Worm (Caenorhabditis elegans) whole organism, late embryonic: ENCODE results near the gene ceh-87.
"Not testable (repeated sequence)": the region's sequence is repeated elsewhere in the genome, so short reads cannot be mapped to it uniquely, and the experiment has no call there.

ENCODE experiments used
- C08G9.2 ChIP-seq: sonication (generic microtip); optimal IDR thresholded peaks from 2 replicates; lab custom pipeline; 2016; ENCODE audit warnings: mild to moderate bottlenecking, missing genetic modification characterization, moderate library complexity, missing compliant biosample characterization
- C38D4.7 ChIP-seq: fragments of 200-800 bp; sonication (Bioruptor generic); optimal IDR thresholded peaks from 2 replicates; lab custom pipeline; 2018; ENCODE audit warnings: mild to moderate bottlenecking, missing genetic modification characterization, moderate library complexity, missing compliant biosample characterization
- K02D7.2 ChIP-seq: sonication (generic microtip); optimal IDR thresholded peaks from 2 replicates; lab custom pipeline; 2017; ENCODE audit warnings: mild to moderate bottlenecking, missing genetic modification characterization, missing compliant biosample characterization
- T23F11.4 ChIP-seq: fragments of 200-800 bp; sonication (Bioruptor generic); optimal IDR thresholded peaks from 2 replicates; lab custom pipeline; 2018; ENCODE audit warnings: mild to moderate bottlenecking, missing genetic modification characterization, missing compliant biosample characterization
- Y22D7AL.16 ChIP-seq: sonication (generic microtip); optimal IDR thresholded peaks from 2 replicates; lab custom pipeline; 2016; ENCODE audit warnings: missing genetic modification characterization, missing compliant biosample characterization
- ceh-14 ChIP-seq: sonication (generic microtip); optimal IDR thresholded peaks from 2 replicates; lab custom pipeline; 2016; ENCODE audit warnings: missing genotype, missing genetic modification characterization, missing compliant biosample characterization
- ceh-18 ChIP-seq: sonication (generic microtip); optimal IDR thresholded peaks from 2 replicates; lab custom pipeline; 2016; ENCODE audit warnings: missing genetic modification characterization, missing compliant biosample characterization
- ceh-2 ChIP-seq: sonication (generic microtip); optimal IDR thresholded peaks from 2 replicates; lab custom pipeline; 2016; ENCODE audit warnings: missing genotype, missing genetic modification characterization, missing compliant biosample characterization
- ceh-31 ChIP-seq: sonication (generic microtip); optimal IDR thresholded peaks from 2 replicates; lab custom pipeline; 2016; ENCODE audit warnings: missing genetic modification characterization, missing compliant biosample characterization
- ceh-34 ChIP-seq: sonication (generic microtip); optimal IDR thresholded peaks from 2 replicates; lab custom pipeline; 2016; ENCODE audit warnings: mild to moderate bottlenecking, missing genetic modification characterization, missing compliant biosample characterization
- ceh-6 ChIP-seq: fragments of 200-800 bp; sonication (Bioruptor generic); optimal IDR thresholded peaks from 2 replicates; lab custom pipeline; 2018; ENCODE audit warnings: mild to moderate bottlenecking, missing genetic modification characterization, missing compliant biosample characterization
- ceh-9 ChIP-seq: sonication (generic microtip); optimal IDR thresholded peaks from 2 replicates; lab custom pipeline; 2016; ENCODE audit warnings: mild to moderate bottlenecking, missing genetic modification characterization, inconsistent platforms, missing compliant biosample characterization
- che-1 ChIP-seq: sonication (generic microtip); optimal IDR thresholded peaks from 2 replicates; lab custom pipeline; 2016; ENCODE audit warnings: mild to moderate bottlenecking, missing genetic modification characterization, missing compliant biosample characterization
- dve-1 ChIP-seq: sonication (generic microtip); optimal IDR thresholded peaks from 2 replicates; lab custom pipeline; 2017; ENCODE audit warnings: antibody characterized with exemption, mild to moderate bottlenecking, missing genetic modification characterization, missing compliant biosample characterization
- elt-2 ChIP-seq: sonication (generic microtip); optimal IDR thresholded peaks from 2 replicates; lab custom pipeline; 2016; ENCODE audit warnings: missing genetic modification reagents, missing genetic modification characterization, missing compliant biosample characterization
- elt-4 ChIP-seq: sonication (generic microtip); optimal IDR thresholded peaks from 2 replicates; lab custom pipeline; 2016; ENCODE audit warnings: missing genetic modification characterization, missing compliant biosample characterization
- ets-4 ChIP-seq: sonication (generic microtip); optimal IDR thresholded peaks from 2 replicates; lab custom pipeline; 2016; ENCODE audit warnings: missing genetic modification characterization, missing compliant biosample characterization
- eyg-1 ChIP-seq: sonication (generic microtip); optimal IDR thresholded peaks from 2 replicates; lab custom pipeline; 2016; ENCODE audit warnings: missing genotype, missing genetic modification characterization, missing compliant biosample characterization
- fkh-10 ChIP-seq: fragments of 150-350 bp; optimal IDR thresholded peaks from 2 replicates; lab custom pipeline; 2014; ENCODE audit warnings: missing biosample characterization, missing genetic modification reagents, missing genetic modification characterization
- fkh-6 ChIP-seq: sonication (generic microtip); optimal IDR thresholded peaks from 2 replicates; lab custom pipeline; 2016; ENCODE audit warnings: missing genetic modification characterization, missing compliant biosample characterization
- hlh-30 ChIP-seq: sonication (generic microtip); optimal IDR thresholded peaks from 2 replicates; lab custom pipeline; 2017; ENCODE audit warnings: antibody characterized with exemption, missing genetic modification characterization, missing compliant biosample characterization; ENCODE audit not compliant: insufficient read depth
- hlh-6 ChIP-seq: sonication (generic microtip); optimal IDR thresholded peaks from 2 replicates; lab custom pipeline; 2016; ENCODE audit warnings: missing genotype, missing genetic modification characterization, missing compliant biosample characterization
- hlh-8 ChIP-seq: sonication (generic microtip); optimal IDR thresholded peaks from 2 replicates; lab custom pipeline; 2016; ENCODE audit warnings: missing genotype, missing genetic modification characterization, missing compliant biosample characterization
- lin-11 ChIP-seq: fragments of 200-800 bp; sonication (Bioruptor generic); optimal IDR thresholded peaks from 2 replicates; lab custom pipeline; 2018; ENCODE audit warnings: mild to moderate bottlenecking, missing genetic modification characterization, missing compliant biosample characterization
- mec-3 ChIP-seq: sonication (generic microtip); optimal IDR thresholded peaks from 2 replicates; lab custom pipeline; 2016; ENCODE audit warnings: borderline replicate concordance, missing genetic modification characterization, missing compliant biosample characterization
- nhr-11 ChIP-seq: fragments of 150-350 bp; optimal IDR thresholded peaks from 2 replicates; lab custom pipeline; 2014; ENCODE audit warnings: missing biosample characterization, missing genetic modification characterization
- npax-4 ChIP-seq: sonication (generic microtip); optimal IDR thresholded peaks from 2 replicates; lab custom pipeline; 2016; ENCODE audit warnings: missing genetic modification characterization, missing compliant biosample characterization
- pag-3 ChIP-seq: sonication (generic microtip); optimal IDR thresholded peaks from 2 replicates; lab custom pipeline; 2016; ENCODE audit warnings: missing compliant biosample characterization, missing genetic modification characterization, borderline replicate concordance
- ref-2 ChIP-seq: sonication (generic microtip); optimal IDR thresholded peaks from 2 replicates; lab custom pipeline; 2016; ENCODE audit warnings: missing genetic modification characterization, missing compliant biosample characterization
- rnt-1 ChIP-seq: sonication (generic microtip); optimal IDR thresholded peaks from 2 replicates; lab custom pipeline; 2016; ENCODE audit warnings: missing genetic modification characterization, missing compliant biosample characterization
- syd-9 ChIP-seq: sonication (generic microtip); optimal IDR thresholded peaks from 2 replicates; lab custom pipeline; 2016; ENCODE audit warnings: mild to moderate bottlenecking, missing genetic modification characterization, moderate library complexity, missing compliant biosample characterization
- unc-42 ChIP-seq: sonication (generic microtip); optimal IDR thresholded peaks from 2 replicates; lab custom pipeline; 2016; ENCODE audit warnings: missing genotype, missing genetic modification characterization, missing compliant biosample characterization
- unc-55 ChIP-seq: sonication (generic microtip); optimal IDR thresholded peaks from 2 replicates; lab custom pipeline; 2017; ENCODE audit warnings: missing biosample characterization, missing genetic modification reagents, missing genetic modification characterization
- unc-86 ChIP-seq: sonication (generic microtip); optimal IDR thresholded peaks from 2 replicates; lab custom pipeline; 2016; ENCODE audit warnings: missing genetic modification characterization, missing compliant biosample characterization
- zip-5 ChIP-seq: sonication (generic microtip); optimal IDR thresholded peaks from 2 replicates; lab custom pipeline; 2016; ENCODE audit warnings: missing genetic modification characterization, missing compliant biosample characterization
- ztf-16 ChIP-seq: sonication (generic microtip); optimal IDR thresholded peaks from 2 replicates; lab custom pipeline; 2017; ENCODE audit warnings: missing genetic modification characterization, missing compliant biosample characterization

Gene ceh-87

ce11 chrII:2690080-2690479 is 6.0 kb upstream of the ceh-87 start, which contains the start of gene nspf-3:
Gene nspf-3 (minus strand): TSS chrII:2690180.
- TF ChIP-seq mec-3 (tag; lab: Kevin White, UChicago) (no peak), ceh-9 (tag; lab: Kevin White, UChicago) (no peak), fkh-10 (no peak), Y22D7AL.16 (tag; lab: Kevin White, UChicago) (no peak), npax-4 (no peak), ets-4 (tag; lab: Kevin White, UChicago) (no peak), zip-5 (tag; lab: Kevin White, UChicago) (no peak)

- not testable (repeated sequence) for TF ChIP-seq ceh-34, syd-9, unc-86 (tag; lab: Kevin White, UChicago)
These were observed 4.5 kb upstream of the ceh-87 start, which contains the start of gene nspf-2 for ce11 chrII:2688616-2689015. Gene nspf-2 (plus strand): TSS chrII:2688916.

ce11 chrII:2686985-2687675 is 3.0 kb upstream of the ceh-87 start, which contains the start of the genes sup-9 and nspf-1:
Gene sup-9 (minus strand): TSS chrII:2687027.
Gene nspf-1 (plus strand): TSS chrII:2687625.
- TF ChIP-seq hlh-8 (tag; lab: Kevin White, UChicago) (peak; percentile 52), fkh-6 (tag; lab: Kevin White, UChicago) (no peak), unc-55 (GFP tag; lab: Kevin White, UChicago) (peak; percentile 35), ceh-18 (tag; lab: Kevin White, UChicago) (peak; percentile 36), rnt-1 (tag; lab: Kevin White, UChicago) (no peak), unc-42 (tag; lab: Kevin White, UChicago) (peak; percentile 45)

- TF ChIP-seq lin-11 (no peak), nhr-11 (tag; lab: Kevin White, UChicago) (no peak), ceh-2 (tag; lab: Kevin White, UChicago) (no peak), K02D7.2 (no peak), ceh-9 (tag; lab: Kevin White, UChicago) (no peak), ceh-6 (no peak), C08G9.2 (tag; lab: Kevin White, UChicago) (no peak), elt-2 (tag; lab: Kevin White, UChicago) (no peak), ceh-18 (tag; lab: Kevin White, UChicago) (no peak), hlh-6 (tag; lab: Kevin White, UChicago) (no peak), dve-1 (no peak), ztf-16 (tag; lab: Kevin White, UChicago) (no peak), ceh-14 (no peak)
These were observed 675 bp upstream of the ceh-87 start for ce11 chrII:2684783-2685182.

- no peak for TF ChIP-seq ceh-31 (tag; lab: Kevin White, UChicago)
- TF ChIP-seq C38D4.7, result no peak
- TF ChIP-seq ets-4 (tag; lab: Kevin White, UChicago), result no peak
- no peak for TF ChIP-seq T23F11.4
- no peak for TF ChIP-seq elt-4 (tag; lab: Kevin White, UChicago)
- TF ChIP-seq unc-42 (tag; lab: Kevin White, UChicago), result no peak
- TF ChIP-seq ceh-18 (tag; lab: Kevin White, UChicago), result no peak
- TF ChIP-seq mec-3 (tag; lab: Kevin White, UChicago), result no peak
- no peak for TF ChIP-seq syd-9 (tag; lab: Kevin White, UChicago)
- TF ChIP-seq che-1, result no peak
- TF ChIP-seq pag-3 (tag; lab: Kevin White, UChicago), result no peak
- no peak for TF ChIP-seq ceh-14
- no peak for TF ChIP-seq ref-2 (tag; lab: Kevin White, UChicago)
- no peak for TF ChIP-seq unc-86 (tag; lab: Kevin White, UChicago)
- TF ChIP-seq ceh-2 (tag; lab: Kevin White, UChicago), result no peak
- TF ChIP-seq ceh-34 (tag; lab: Kevin White, UChicago), result no peak
- no peak for TF ChIP-seq eyg-1 (tag; lab: Kevin White, UChicago)
- no peak for TF ChIP-seq hlh-30 (tag; lab: Kevin White, UChicago)
- TF ChIP-seq, all 69 proteins: peak for 0
These were observed 3.0 kb downstream of the ceh-87 start, which contains the start of gene F34D6.1 for ce11 chrII:2681118-2681517. Gene F34D6.1 (minus strand): TSS chrII:2681218.
